Worm (Caenorhabditis elegans): ENCODE data around the gene T13A10.1.

ce11 chrIV:6307439-6307838 lies 31.6 kb downstream of the T13A10.1 start, which contains the start of gene csp-2:
- TF ChIP-seq hmg-4 (GFP tag; optimal IDR thresholded peaks at IDR 0.05) (no peak), ets-7 (tag; optimal IDR thresholded peaks at IDR 0.05) (no peak), tra-4 (tag; optimal IDR thresholded peaks at IDR 0.05) (no peak), B0310.2 (tag; optimal IDR thresholded peaks at IDR 0.05) (no peak), ama-1 (optimal IDR thresholded peaks at IDR 0.05) (no peak), hnd-1 (tag; optimal IDR thresholded peaks at IDR 0.05) (no peak), flt-1 (GFP tag; IDR thresholded peaks at IDR 0.05) (no peak)

Measured in whole organism, early embryonic.